Fruit fly (Drosophila melanogaster): ENCODE data around the gene TTLL4B.

DNA sequence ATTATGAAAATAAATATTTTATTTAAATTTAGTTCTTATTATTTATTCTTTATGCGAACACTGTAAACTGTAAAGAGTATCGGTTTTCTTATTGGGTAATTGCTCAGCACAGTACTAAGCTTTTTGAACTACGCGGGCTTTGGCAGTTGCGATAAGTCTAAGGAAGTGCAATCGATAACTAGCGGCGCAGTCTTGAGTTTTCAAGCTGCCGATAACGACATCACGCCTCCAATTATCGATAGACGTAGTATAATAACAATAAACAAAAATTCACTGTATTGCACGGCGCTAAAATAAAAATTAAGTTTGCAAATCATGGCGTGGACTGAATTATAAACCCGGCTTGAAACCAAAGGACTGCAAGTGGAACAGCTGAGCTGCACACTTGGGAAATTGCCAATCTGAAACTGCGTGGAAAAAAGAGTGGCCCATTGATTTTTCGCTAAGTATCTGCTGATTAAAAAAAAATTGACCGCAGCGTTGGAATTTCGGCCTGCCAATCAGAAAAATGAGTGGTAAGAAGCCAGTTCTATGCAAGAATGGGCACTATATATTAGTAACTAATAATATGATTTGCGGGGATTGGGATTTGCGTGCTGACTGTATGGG is 5.1 kb downstream of the TTLL4B start, which contains the start of gene Cep97:
- TF ChIP-seq Dif (GFP tag; optimal IDR thresholded peaks at IDR 0.05; ENCODE audit: partially characterized antibody) = no peak
- no peak for TF ChIP-seq Vsx2 (GFP tag; optimal IDR thresholded peaks at IDR 0.05; ENCODE audit: partially characterized antibody)

All from whole organism, wandering third instar larva.